Worm (Caenorhabditis elegans): ENCODE results near the gene T22F3.8.

DNA sequence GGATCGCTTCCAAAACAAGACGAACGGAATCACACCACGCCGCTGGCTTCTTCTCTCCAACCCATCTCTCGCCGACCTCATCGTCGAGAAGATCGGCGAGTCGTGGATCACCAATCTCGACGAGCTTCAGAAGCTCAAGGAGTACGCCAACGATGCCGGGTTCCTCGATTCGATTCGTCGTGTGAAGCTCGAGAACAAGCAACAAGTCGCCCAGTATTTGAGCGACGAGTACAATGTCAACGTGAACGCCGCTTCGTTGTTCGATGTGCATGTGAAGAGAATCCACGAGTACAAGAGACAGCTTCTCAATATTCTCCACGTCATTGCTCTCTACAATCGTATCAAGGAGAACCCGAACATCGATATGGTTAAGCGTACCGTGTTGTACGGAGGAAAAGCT, 21.6 kb downstream of the T22F3.8 start:
- TF ChIP-seq ref-1 (GFP tag; conservative IDR thresholded peaks at IDR 0.05) (no peak), flt-1 (GFP tag; IDR thresholded peaks at IDR 0.05) (no peak), tab-1 (GFP tag; IDR thresholded peaks at IDR 0.05) (no peak), med-1 (GFP tag; optimal IDR thresholded peaks at IDR 0.05; ENCODE audit: insufficient read depth) (no peak), ztf-23 (GFP tag; IDR thresholded peaks at IDR 0.05) (no peak), cog-1 (tag; optimal IDR thresholded peaks at IDR 0.05) (no peak), ztf-29 (GFP tag; IDR thresholded peaks at IDR 0.05) (no peak), T22C8.4 (GFP tag; IDR thresholded peaks at IDR 0.05) (no peak), klf-2 (GFP tag; conservative IDR thresholded peaks at IDR 0.05) (no peak)
